Worm (Caenorhabditis elegans): ENCODE measurements around the gene C27C12.4.

The C27C12.4 gene

DNA sequence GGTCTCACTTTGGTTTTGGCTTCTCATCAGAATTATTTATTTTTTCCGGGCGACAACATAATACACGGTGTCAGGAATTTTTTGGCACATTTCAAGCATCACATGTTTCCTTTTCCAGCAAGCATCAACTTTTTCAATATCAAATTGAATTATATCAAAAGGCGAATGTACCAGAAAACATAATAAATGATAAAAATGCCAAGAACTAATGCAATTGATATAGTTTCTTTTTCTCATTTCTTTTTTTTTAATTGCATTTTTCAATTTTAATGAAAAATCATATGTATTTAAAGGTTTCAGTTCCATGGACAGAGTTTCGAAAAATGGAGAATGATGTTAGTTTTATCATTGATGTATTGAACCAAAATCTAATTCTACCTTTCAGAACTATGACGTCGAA lies 22.4 kb upstream of the C27C12.4 start, which contains the start of gene dpf-2:
Gene dpf-2 (plus strand): TSS at position 301 of the 400 bp plus-strand sequence.
- TF ChIP-seq nhr-23 (tag; optimal IDR thresholded peaks at IDR 0.05) (no peak), tbx-2 (tag; optimal IDR thresholded peaks at IDR 0.05) (no peak), fkh-2 (tag; optimal IDR thresholded peaks at IDR 0.05) (no peak), ceh-9 (tag; optimal IDR thresholded peaks at IDR 0.05) (no peak), unc-39 (tag; optimal IDR thresholded peaks at IDR 0.05) (no peak), nhr-43 (tag; optimal IDR thresholded peaks at IDR 0.05; ENCODE audit: poor library complexity, severe bottlenecking) (no peak), egl-27 (tag; optimal IDR thresholded peaks at IDR 0.05) (no peak), fkh-10 (GFP tag; optimal IDR thresholded peaks at IDR 0.05) (no peak), nhr-12 (tag; optimal IDR thresholded peaks at IDR 0.05) (no peak), aly-2 (tag; optimal IDR thresholded peaks at IDR 0.05) (no peak), snpc-4 (tag; optimal IDR thresholded peaks at IDR 0.05) (no peak), pqm-1 (tag; optimal IDR thresholded peaks at IDR 0.05) (no peak), hmg-11 (tag; optimal IDR thresholded peaks at IDR 0.05) (no peak)

DNA sequence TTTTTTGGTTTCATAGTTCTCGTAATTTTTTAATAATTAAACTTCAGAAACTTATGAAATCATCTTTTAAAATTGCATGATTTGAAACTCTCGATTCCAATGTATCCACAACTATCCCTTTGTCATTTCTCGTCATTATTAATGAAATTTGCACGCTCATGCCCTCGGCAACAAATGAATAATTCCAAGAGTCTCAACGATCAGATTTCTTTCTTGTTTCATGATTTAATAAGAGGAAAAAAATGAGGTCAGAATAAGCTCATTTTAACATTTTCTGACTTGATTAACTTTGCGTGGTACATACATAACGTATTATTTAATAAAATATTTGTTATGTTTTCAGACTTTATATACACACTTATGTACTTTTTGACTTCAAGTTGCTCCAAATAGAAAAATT lies 15.5 kb upstream of the C27C12.4 start:
- TF ChIP-seq egl-27 (tag; optimal IDR thresholded peaks at IDR 0.05) = no peak
- no peak for TF ChIP-seq lsy-12 (tag; optimal IDR thresholded peaks at IDR 0.05)
- TF ChIP-seq elt-1 (tag; optimal IDR thresholded peaks at IDR 0.05) = no peak
- TF ChIP-seq ztf-11 (tag; optimal IDR thresholded peaks at IDR 0.05) = no peak
- no peak for TF ChIP-seq sea-2 (GFP tag; optimal IDR thresholded peaks at IDR 0.05)
- no peak for TF ChIP-seq nhr-11 (tag; optimal IDR thresholded peaks at IDR 0.05)
- TF ChIP-seq unc-39 (tag; optimal IDR thresholded peaks at IDR 0.05) = no peak
- no peak for TF ChIP-seq elt-3 (tag; optimal IDR thresholded peaks at IDR 0.05)
- no peak for TF ChIP-seq nhr-77 (tag; optimal IDR thresholded peaks at IDR 0.05)
- TF ChIP-seq lin-39 (tag; optimal IDR thresholded peaks at IDR 0.05) = no peak

DNA sequence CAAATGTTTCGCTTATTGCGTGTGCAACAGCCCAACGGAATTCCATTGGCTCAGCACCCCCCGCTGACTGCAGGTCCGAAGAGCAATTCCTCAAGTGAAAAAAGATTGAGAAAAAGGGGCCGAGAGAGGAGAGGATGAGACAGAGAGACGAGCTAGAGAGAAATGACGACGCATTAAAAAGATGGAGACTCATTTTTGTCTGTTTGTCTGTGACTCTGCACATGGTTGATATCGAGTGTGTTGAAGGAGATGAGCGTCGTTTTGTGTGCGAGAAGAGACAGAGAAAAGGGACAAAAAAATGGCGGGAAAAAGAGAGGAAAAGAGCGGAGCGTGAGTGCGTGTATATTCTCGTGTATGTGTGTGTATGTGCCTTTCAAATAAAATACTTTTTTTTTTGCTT lies 12.9 kb upstream of the C27C12.4 start:
- TF ChIP-seq fkh-10 (GFP tag; optimal IDR thresholded peaks at IDR 0.05) (peak; percentile 91), elt-1 (tag; optimal IDR thresholded peaks at IDR 0.05) (no peak), daf-12 (tag; optimal IDR thresholded peaks at IDR 0.05) (no peak), nhr-76 (tag; optimal IDR thresholded peaks at IDR 0.05) (no peak), nhr-43 (tag; optimal IDR thresholded peaks at IDR 0.05; ENCODE audit: poor library complexity, severe bottlenecking) (peak; percentile 41), pqm-1 (tag; optimal IDR thresholded peaks at IDR 0.05) (peak; percentile 83), nhr-237 (tag; optimal IDR thresholded peaks at IDR 0.05) (no peak), unc-39 (tag; optimal IDR thresholded peaks at IDR 0.05) (peak; percentile 10), ceh-28 (tag; optimal IDR thresholded peaks at IDR 0.05) (peak; percentile 68), nhr-67 (tag; optimal IDR thresholded peaks at IDR 0.05) (no peak), nhr-11 (tag; optimal IDR thresholded peaks at IDR 0.05) (peak; percentile 80), ceh-82 (tag; optimal IDR thresholded peaks at IDR 0.05) (peak; percentile 19), sea-2 (GFP tag; optimal IDR thresholded peaks at IDR 0.05) (peak; percentile 69), nhr-28 (tag; optimal IDR thresholded peaks at IDR 0.05) (no peak), lsy-12 (tag; optimal IDR thresholded peaks at IDR 0.05) (peak; percentile 76), nhr-25 (tag; optimal IDR thresholded peaks at IDR 0.05) (peak; percentile 45), pha-4 (tag; optimal IDR thresholded peaks at IDR 0.05) (peak; percentile 95), R02D3.7 (tag; optimal IDR thresholded peaks at IDR 0.05) (peak; percentile 38), hmg-11 (tag; optimal IDR thresholded peaks at IDR 0.05) (peak; percentile 94), elt-2 (tag; optimal IDR thresholded peaks at IDR 0.05) (peak; percentile 71), ztf-4 (tag; optimal IDR thresholded peaks at IDR 0.05) (no peak), eor-1 (tag; optimal IDR thresholded peaks at IDR 0.05) (no peak), lin-39 (tag; optimal IDR thresholded peaks at IDR 0.05) (peak; percentile 57), aly-2 (tag; optimal IDR thresholded peaks at IDR 0.05) (no peak), lin-15B (tag; optimal IDR thresholded peaks at IDR 0.05) (peak; percentile 73), ZK546.5 (tag; optimal IDR thresholded peaks at IDR 0.05) (no peak), nhr-12 (tag; optimal IDR thresholded peaks at IDR 0.05) (no peak), unc-62 (GFP tag; optimal IDR thresholded peaks at IDR 0.05) (peak; percentile 57), ceh-16 (tag; optimal IDR thresholded peaks at IDR 0.05) (no peak), elt-3 (tag; optimal IDR thresholded peaks at IDR 0.05) (no peak), ama-1 (optimal IDR thresholded peaks at IDR 0.05) (no peak), nhr-77 (tag; optimal IDR thresholded peaks at IDR 0.05) (no peak), snpc-4 (tag; optimal IDR thresholded peaks at IDR 0.05) (peak; percentile 58), zag-1 (tag; optimal IDR thresholded peaks at IDR 0.05) (peak; percentile 29), egl-5 (tag; optimal IDR thresholded peaks at IDR 0.05) (peak; percentile 95), egl-27 (tag; optimal IDR thresholded peaks at IDR 0.05) (no peak), nfya-1 (tag; optimal IDR thresholded peaks at IDR 0.05; ENCODE audit: insufficient read depth) (peak; percentile 93), ceh-9 (tag; optimal IDR thresholded peaks at IDR 0.05) (no peak), fos-1 (tag; optimal IDR thresholded peaks at IDR 0.05) (no peak), jun-1 (tag; optimal IDR thresholded peaks at IDR 0.05) (peak; percentile 78), mdl-1 (tag; optimal IDR thresholded peaks at IDR 0.05) (peak; percentile 58), ztf-11 (tag; optimal IDR thresholded peaks at IDR 0.05) (no peak), mml-1 (tag; optimal IDR thresholded peaks at IDR 0.05) (no peak), skn-1 (tag; optimal IDR thresholded peaks at IDR 0.05) (peak; percentile 88), nhr-23 (tag; optimal IDR thresholded peaks at IDR 0.05) (peak; percentile 56), fkh-2 (tag; optimal IDR thresholded peaks at IDR 0.05) (no peak), tbx-2 (tag; optimal IDR thresholded peaks at IDR 0.05) (peak; percentile 74)
